Fruit fly (Drosophila melanogaster): ENCODE data around the gene Syx4.

Syx4 gene

dm6 chrX:2738663-2739062 lies 5.2 kb downstream of the Syx4 start, which contains the start of gene crm:
Gene crm (minus strand): TSS chrX:2738773.
- no peak for TF ChIP-seq CG14655 (GFP tag; optimal IDR thresholded peaks at IDR 0.05)
- TF ChIP-seq CG4496 (GFP tag; IDR thresholded peaks at IDR 0.05), result 0 out of 3 replicates have a peak, but pooled peaks have one; percentile 24
- TF ChIP-seq CG8159 (tag; optimal IDR thresholded peaks at IDR 0.05), result no peak

DNA sequence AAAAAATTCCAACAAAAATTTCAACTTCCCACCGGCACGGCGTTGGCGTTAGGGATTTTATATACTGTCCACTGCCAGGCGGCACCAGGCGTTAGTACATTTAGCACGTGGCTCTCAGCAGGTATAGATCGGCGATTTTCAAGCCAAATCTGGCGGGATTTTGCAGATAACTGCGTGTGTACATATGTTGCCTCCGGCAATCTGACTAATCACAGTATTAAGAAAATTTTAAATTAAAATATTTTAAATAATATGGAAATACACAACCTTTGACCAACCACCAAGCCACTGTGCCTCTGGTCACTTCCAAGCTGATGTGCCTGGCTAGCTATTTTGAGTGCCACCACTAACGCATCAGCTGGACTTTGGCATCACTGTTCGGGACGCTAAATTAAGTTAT lies 11.7 kb downstream of the Syx4 start, which contains the start of the genes ttm50 and CG2712:
ttm50 (minus strand) TSS at position 64 of the 400 bp plus-strand sequence.
CG2712 (plus strand) TSS at position 343 of the 400 bp plus-strand sequence.
- TF ChIP-seq CG17806 (tag; optimal IDR thresholded peaks at IDR 0.05) (peak; percentile 19), EcR (GFP tag; optimal IDR thresholded peaks at IDR 0.05) (no peak), CG8159 (tag; optimal IDR thresholded peaks at IDR 0.05) (peak; percentile 61), CG8301 (tag; optimal IDR thresholded peaks at IDR 0.05) (no peak), gl (tag; optimal IDR thresholded peaks at IDR 0.05) (no peak), Pif1A (GFP tag; optimal IDR thresholded peaks at IDR 0.05) (no peak), CG4496 (GFP tag; IDR thresholded peaks at IDR 0.05) (peak; percentile 61; the same call in 2 of the 3 replicates), Pif1B (GFP tag; optimal IDR thresholded peaks at IDR 0.05) (no peak), Ets98B (GFP tag; IDR thresholded peaks at IDR 0.05) (no peak), CG12605 (GFP tag; IDR thresholded peaks at IDR 0.05) (no peak), CG13204 (GFP tag; optimal IDR thresholded peaks at IDR 0.05) (no peak), CG32121 (GFP tag; IDR thresholded peaks at IDR 0.05) (no peak; the same call in 1 of the 2 replicates), D1 (tag; optimal IDR thresholded peaks at IDR 0.05) (no peak), Snoo (tag; optimal IDR thresholded peaks at IDR 0.05) (no peak), CG15710 (tag; optimal IDR thresholded peaks at IDR 0.05) (peak; percentile 59), CG10348 (GFP tag; IDR thresholded peaks at IDR 0.05) (no peak), CG9948 (tag; optimal IDR thresholded peaks at IDR 0.05) (peak; percentile 16), fd96Ca (GFP tag; IDR thresholded peaks at IDR 0.05) (peak; percentile 52; the same call in 1 of the 3 replicates), CG34367 (tag; optimal IDR thresholded peaks at IDR 0.05) (peak; percentile 40), CG14655 (GFP tag; optimal IDR thresholded peaks at IDR 0.05) (no peak), rn (GFP tag; IDR thresholded peaks at IDR 0.05) (no peak)

- TF ChIP-seq CG8301 (tag; optimal IDR thresholded peaks at IDR 0.05), result no peak
- TF ChIP-seq D1 (tag; optimal IDR thresholded peaks at IDR 0.05), result no peak
- no peak for TF ChIP-seq fd96Ca (GFP tag; IDR thresholded peaks at IDR 0.05)
- no peak for TF ChIP-seq CG4496 (GFP tag; IDR thresholded peaks at IDR 0.05)
- TF ChIP-seq CG17806 (tag; optimal IDR thresholded peaks at IDR 0.05), result no peak
- no peak for TF ChIP-seq CG8159 (tag; optimal IDR thresholded peaks at IDR 0.05)
- TF ChIP-seq CG13204 (GFP tag; optimal IDR thresholded peaks at IDR 0.05), result no peak
- no peak for TF ChIP-seq rn (GFP tag; IDR thresholded peaks at IDR 0.05)
- TF ChIP-seq gl (tag; optimal IDR thresholded peaks at IDR 0.05), result no peak
- no peak for TF ChIP-seq CG10348 (GFP tag; IDR thresholded peaks at IDR 0.05)
- TF ChIP-seq Snoo (tag; optimal IDR thresholded peaks at IDR 0.05), result no peak
These were observed 16.4 kb downstream of the Syx4 start, which contains the start of gene dwg for dm6 chrX:2727506-2727905. Gene dwg (plus strand): TSS chrX:2727698.

- TF ChIP-seq CG10348 (GFP tag; IDR thresholded peaks at IDR 0.05) (no peak), EcR (GFP tag; optimal IDR thresholded peaks at IDR 0.05) (no peak), Snoo (tag; optimal IDR thresholded peaks at IDR 0.05) (no peak), gl (tag; optimal IDR thresholded peaks at IDR 0.05) (no peak), CG13204 (GFP tag; optimal IDR thresholded peaks at IDR 0.05) (no peak), CG17806 (tag; optimal IDR thresholded peaks at IDR 0.05) (no peak), fd96Ca (GFP tag; IDR thresholded peaks at IDR 0.05) (no peak), Pif1A (GFP tag; optimal IDR thresholded peaks at IDR 0.05) (no peak), rn (GFP tag; IDR thresholded peaks at IDR 0.05) (no peak), Ets98B (GFP tag; IDR thresholded peaks at IDR 0.05) (no peak), CG8159 (tag; optimal IDR thresholded peaks at IDR 0.05) (no peak), Pif1B (GFP tag; optimal IDR thresholded peaks at IDR 0.05) (no peak), CG14655 (GFP tag; optimal IDR thresholded peaks at IDR 0.05) (no peak), CG9948 (tag; optimal IDR thresholded peaks at IDR 0.05) (no peak), CG8301 (tag; optimal IDR thresholded peaks at IDR 0.05) (no peak), CG15710 (tag; optimal IDR thresholded peaks at IDR 0.05) (no peak)
These were observed 17.5 kb downstream of the Syx4 start, which contains the start of gene vilya for dm6 chrX:2726420-2726819. Gene vilya (plus strand): TSS chrX:2726678.

DNA sequence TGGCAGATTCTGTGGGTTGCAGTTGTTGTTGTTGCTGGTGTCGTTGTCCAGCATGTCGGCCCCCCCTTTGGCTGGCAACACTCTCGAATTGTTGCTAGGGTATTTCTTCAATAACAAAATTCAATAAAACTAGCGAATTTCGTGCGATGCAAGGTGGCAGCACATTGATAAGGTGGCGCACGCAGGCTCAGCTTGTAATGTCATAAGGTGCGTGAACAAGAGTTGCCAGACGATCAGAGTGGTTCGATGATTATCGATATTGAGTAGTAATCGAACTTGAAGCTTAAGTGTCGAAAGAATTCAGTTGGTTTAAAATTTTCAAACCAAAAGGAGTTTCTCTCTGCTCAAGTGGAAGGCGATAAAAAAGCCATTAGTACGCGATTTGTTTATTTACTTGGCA lies 23.8 kb downstream of the Syx4 start, which contains the start of gene CG2701:
CG2701 (minus strand) TSS at position 206 of the 400 bp plus-strand sequence.
- TF ChIP-seq CG10348 (GFP tag; IDR thresholded peaks at IDR 0.05) (no peak), rn (GFP tag; IDR thresholded peaks at IDR 0.05) (no peak), CG4496 (GFP tag; IDR thresholded peaks at IDR 0.05) (no peak), CG9948 (tag; optimal IDR thresholded peaks at IDR 0.05) (no peak), CG17806 (tag; optimal IDR thresholded peaks at IDR 0.05) (no peak), fd96Ca (GFP tag; IDR thresholded peaks at IDR 0.05) (no peak), CG15710 (tag; optimal IDR thresholded peaks at IDR 0.05) (no peak), Pif1B (GFP tag; optimal IDR thresholded peaks at IDR 0.05) (no peak), Ets98B (GFP tag; IDR thresholded peaks at IDR 0.05) (no peak), CG32121 (GFP tag; IDR thresholded peaks at IDR 0.05) (no peak), CG12605 (GFP tag; IDR thresholded peaks at IDR 0.05) (no peak), CG14655 (GFP tag; optimal IDR thresholded peaks at IDR 0.05) (no peak), Snoo (tag; optimal IDR thresholded peaks at IDR 0.05) (no peak), EcR (GFP tag; optimal IDR thresholded peaks at IDR 0.05) (no peak), gl (tag; optimal IDR thresholded peaks at IDR 0.05) (no peak), CG13204 (GFP tag; optimal IDR thresholded peaks at IDR 0.05) (no peak), CG34367 (tag; optimal IDR thresholded peaks at IDR 0.05) (no peak), CG8159 (tag; optimal IDR thresholded peaks at IDR 0.05) (no peak), Pif1A (GFP tag; optimal IDR thresholded peaks at IDR 0.05) (no peak), CG8301 (tag; optimal IDR thresholded peaks at IDR 0.05) (no peak)

DNA sequence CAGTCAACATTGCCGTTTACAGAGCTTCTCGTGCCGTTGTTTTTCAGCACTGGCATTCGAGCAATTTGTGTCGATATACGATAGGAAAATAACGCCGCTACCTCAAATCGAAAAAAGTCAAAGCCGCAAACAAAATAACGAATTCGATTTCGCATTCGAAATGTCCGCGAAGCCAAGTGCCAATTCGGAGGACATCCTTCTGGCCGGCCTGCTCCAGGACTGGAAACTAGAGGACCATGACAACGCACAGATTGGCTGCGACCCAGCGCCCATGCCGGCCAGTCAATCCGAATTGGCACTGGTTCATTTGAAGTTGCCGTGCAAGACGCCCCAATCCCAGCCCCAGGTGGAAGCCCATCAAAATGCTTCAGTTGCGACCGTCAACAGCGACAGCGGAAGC lies 29.1 kb downstream of the Syx4 start:
- TF ChIP-seq CG32121 (GFP tag; IDR thresholded peaks at IDR 0.05) (no peak), CG4496 (GFP tag; IDR thresholded peaks at IDR 0.05) (0 out of 3 replicates have a peak, but pooled peaks have one; percentile 17), Pif1B (GFP tag; optimal IDR thresholded peaks at IDR 0.05) (no peak), CG12605 (GFP tag; IDR thresholded peaks at IDR 0.05) (no peak), CG9948 (tag; optimal IDR thresholded peaks at IDR 0.05) (no peak), CG13204 (GFP tag; optimal IDR thresholded peaks at IDR 0.05) (no peak), CG8301 (tag; optimal IDR thresholded peaks at IDR 0.05) (no peak), CG17806 (tag; optimal IDR thresholded peaks at IDR 0.05) (no peak), Snoo (tag; optimal IDR thresholded peaks at IDR 0.05) (no peak), Ets98B (GFP tag; IDR thresholded peaks at IDR 0.05) (0 out of 2 replicates have a peak, but pooled peaks have one; percentile 8), rn (GFP tag; IDR thresholded peaks at IDR 0.05) (no peak), CG14655 (GFP tag; optimal IDR thresholded peaks at IDR 0.05) (no peak), CG15710 (tag; optimal IDR thresholded peaks at IDR 0.05) (no peak), CG10348 (GFP tag; IDR thresholded peaks at IDR 0.05) (no peak), gl (tag; optimal IDR thresholded peaks at IDR 0.05) (no peak), CG8159 (tag; optimal IDR thresholded peaks at IDR 0.05) (no peak), CG34367 (tag; optimal IDR thresholded peaks at IDR 0.05) (no peak), Pif1A (GFP tag; optimal IDR thresholded peaks at IDR 0.05) (no peak), EcR (GFP tag; optimal IDR thresholded peaks at IDR 0.05) (no peak), fd96Ca (GFP tag; IDR thresholded peaks at IDR 0.05) (peak; percentile 54; the same call in 1 of the 3 replicates), D1 (tag; optimal IDR thresholded peaks at IDR 0.05) (no peak)

Measured in whole organism, pupa.